Worm (Caenorhabditis elegans): ENCODE measurements around the gene W03F8.6.
"Not testable (repeated sequence)": the region's sequence is repeated elsewhere in the genome, so short reads cannot be mapped to it uniquely, and the experiment has no call there.

- not testable (repeated sequence) for TF ChIP-seq attf-4 (tag; optimal IDR thresholded peaks at IDR 0.05); nhr-6 (tag; optimal IDR thresholded peaks at IDR 0.05); egl-27 (tag; optimal IDR thresholded peaks at IDR 0.05); lsy-2 (tag; optimal IDR thresholded peaks at IDR 0.05); sdz-12 (GFP tag; optimal IDR thresholded peaks at IDR 0.05); snpc-4 (tag; optimal IDR thresholded peaks at IDR 0.05); nhr-25 (tag; optimal IDR thresholded peaks at IDR 0.05; ENCODE audit: borderline replicate concordance, insufficient read depth); ama-1 (optimal IDR thresholded peaks at IDR 0.05); fkh-10 (GFP tag; optimal IDR thresholded peaks at IDR 0.05); daf-19 (GFP tag; conservative IDR thresholded peaks at IDR 0.05); lin-13 (GFP tag; optimal IDR thresholded peaks at IDR 0.05); unc-62 (GFP tag; optimal IDR thresholded peaks at IDR 0.05 in 1 of 2); unc-62 (tag; optimal IDR thresholded peaks at IDR 0.05)
Observed at ce11 chrIV:5226552-5226951, 40.2 kb upstream of the W03F8.6 start, which contains the start of gene nsph-4.1.
